Worm (Caenorhabditis elegans): Measurements from ENCODE around the gene F55E10.2.

The F55E10.2 gene

ce11 chrX:8390508-8390907 is 50.0 kb downstream of the F55E10.2 start:
- TF ChIP-seq nhr-2 (tag; optimal IDR thresholded peaks at IDR 0.05) (no peak), mls-2 (tag; optimal IDR thresholded peaks at IDR 0.05) (no peak), zip-8 (tag; optimal IDR thresholded peaks at IDR 0.05) (no peak)

Data from whole organism, mixed stage, embryonic.